Worm (Caenorhabditis elegans) whole organism, young adult: ENCODE measurements around the gene ugt-66.
A peak's percentile ranks its signal among the peaks of the same experiment; 100 is the strongest.

Source experiments
- C06A6.2 ChIP-seq: fragments of 200-800 bp; sonication (Bioruptor generic); conservative IDR thresholded peaks from 2 replicates; pipeline ENCODE4 v1.3.6; 2022; ENCODE audit warnings: missing genetic modification characterization, missing compliant biosample characterization
- C17E4.6 ChIP-seq: fragments of 200-800 bp; sonication (Bioruptor generic); IDR thresholded peaks from 2 replicates; pipeline ENCODE4 v1.3.6; 2022; ENCODE audit warnings: missing genetic modification reagents, missing genetic modification characterization, missing compliant biosample characterization
- D2030.7 ChIP-seq: fragments of 200-800 bp; sonication (Bioruptor generic); IDR thresholded peaks from 2 replicates; pipeline ENCODE4 v1.3.6; 2022; ENCODE audit warnings: missing genetic modification reagents, missing genetic modification characterization, missing compliant biosample characterization
- F22D6.2 ChIP-seq: sonication (generic microtip); optimal IDR thresholded peaks from 2 replicates; lab custom pipeline; 2016; ENCODE audit warnings: mild to moderate bottlenecking, missing genetic modification characterization, missing compliant biosample characterization
- F23B12.7 ChIP-seq: sonication (generic microtip); optimal IDR thresholded peaks from 2 replicates; lab custom pipeline; 2017; ENCODE audit warnings: missing genetic modification characterization, mild to moderate bottlenecking, missing compliant biosample characterization, antibody characterized with exemption, moderate library complexity; ENCODE audit not compliant: insufficient read depth
- F33H1.4 ChIP-seq: fragments of 200-800 bp; sonication (Bioruptor generic); IDR thresholded peaks from 2 replicates; pipeline ENCODE4 v1.3.6; 2022; ENCODE audit warnings: missing genetic modification reagents, missing genetic modification characterization, missing compliant biosample characterization
- F49E8.2 ChIP-seq: sonication (generic microtip); optimal IDR thresholded peaks from 3 replicates; lab custom pipeline; 2017; ENCODE audit warnings: missing genetic modification characterization, mild to moderate bottlenecking, missing compliant biosample characterization, antibody characterized with exemption, moderate library complexity; ENCODE audit not compliant: insufficient read depth
- T07F8.4 ChIP-seq: sonication (generic microtip); optimal IDR thresholded peaks from 2 replicates; lab custom pipeline; 2016; ENCODE audit warnings: mild to moderate bottlenecking, missing genetic modification characterization, moderate library complexity, missing compliant biosample characterization
- Y95B8A.8 ChIP-seq: fragments of 200-800 bp; sonication (Bioruptor generic); IDR thresholded peaks from 2 replicates; pipeline ENCODE4 v1.3.6; 2022; ENCODE audit warnings: missing genetic modification reagents, missing genetic modification characterization, missing compliant biosample characterization
- ZK185.1 ChIP-seq: sonication (generic microtip); optimal IDR thresholded peaks from 2 replicates; lab custom pipeline; 2016; ENCODE audit warnings: mild to moderate bottlenecking, missing genetic modification characterization, missing compliant biosample characterization; ENCODE audit not compliant: poor library complexity, severe bottlenecking
- ama-1 ChIP-seq, 3 experiments: fragments of 150-350 bp in 1 of 3; sonication (generic microtip) in 2 of 3; optimal IDR thresholded peaks; 2 replicates each; lab custom pipeline; 2014 to 2018; ENCODE audit warnings: missing biosample characterization in 2 of 3, missing genetic modification characterization in 2 of 3, missing genetic modification reagents in 2 of 3
- athp-1 ChIP-seq: sonication (generic microtip); optimal IDR thresholded peaks from 2 replicates; lab custom pipeline; 2017; ENCODE audit warnings: mild to moderate bottlenecking, missing genetic modification characterization, missing compliant biosample characterization
- attf-3 ChIP-seq: fragments of 200-800 bp; sonication (Bioruptor generic); conservative IDR thresholded peaks from 2 replicates; pipeline ENCODE4 v1.3.6; 2022; ENCODE audit warnings: missing genetic modification reagents, missing genetic modification characterization, missing compliant biosample characterization
- attf-5 ChIP-seq: fragments of 200-800 bp; sonication (Bioruptor generic); optimal IDR thresholded peaks from 2 replicates; lab custom pipeline; 2018; ENCODE audit warnings: mild to moderate bottlenecking, missing genetic modification characterization, missing compliant biosample characterization
- cebp-1 ChIP-seq, 2 experiments: fragments of 200-800 bp in 1 of 2; sonication (Bioruptor generic) in 1 of 2; sonication (generic microtip) in 1 of 2; IDR thresholded peaks in 1 of 2; optimal IDR thresholded peaks in 1 of 2; 2 replicates each; pipeline versions ENCODE4 v1.3.6 to Lab custom; 2017 to 2022; ENCODE audit warnings: missing compliant biosample characterization in 2 of 2, missing genetic modification characterization in 2 of 2, mild to moderate bottlenecking in 1 of 2, missing genetic modification reagents in 1 of 2, moderate library complexity in 1 of 2
- ceh-27 ChIP-seq: fragments of 200-800 bp; sonication (Bioruptor generic); optimal IDR thresholded peaks from 2 replicates; lab custom pipeline; 2018; ENCODE audit warnings: mild to moderate bottlenecking, missing genetic modification characterization, moderate library complexity, missing compliant biosample characterization
- ceh-91 ChIP-seq: fragments of 200-800 bp; sonication (Bioruptor generic); IDR thresholded peaks from 2 replicates; pipeline ENCODE4 v1.3.6; 2022; ENCODE audit warnings: missing genetic modification reagents, missing genetic modification characterization, missing compliant biosample characterization
- dox-1 ChIP-seq: fragments of 200-800 bp; sonication (Bioruptor generic); IDR thresholded peaks from 2 replicates; pipeline ENCODE4 v1.3.6; 2022; ENCODE audit warnings: missing genetic modification reagents, missing genetic modification characterization, missing compliant biosample characterization
- dpff-1 ChIP-seq: sonication (generic microtip); optimal IDR thresholded peaks from 2 replicates; lab custom pipeline; 2017; ENCODE audit warnings: mild to moderate bottlenecking, missing genetic modification characterization, missing compliant biosample characterization
- dpl-1 ChIP-seq: fragments of 150-350 bp; optimal IDR thresholded peaks from 2 replicates; lab custom pipeline; 2014; ENCODE audit warnings: missing biosample characterization, missing genetic modification reagents, missing genetic modification characterization
- hmg-1.2 ChIP-seq: fragments of 200-800 bp; sonication (Bioruptor generic); IDR thresholded peaks from 2 replicates; pipeline ENCODE4 v1.3.6; 2022; ENCODE audit warnings: missing genetic modification reagents, missing genetic modification characterization, missing compliant biosample characterization
- hsf-1 ChIP-seq: fragments of 200-800 bp; sonication (Bioruptor generic); IDR thresholded peaks from 2 replicates; pipeline ENCODE4 v1.3.6; 2022; ENCODE audit warnings: missing genetic modification reagents, missing genetic modification characterization, missing compliant biosample characterization
- let-607 ChIP-seq, 2 experiments: fragments of 200-800 bp in 1 of 2; sonication (Bioruptor generic) in 1 of 2; sonication (generic microtip) in 1 of 2; optimal IDR thresholded peaks; 2 replicates each; lab custom pipeline; 2016 to 2018; ENCODE audit warnings: mild to moderate bottlenecking in 2 of 2, missing compliant biosample characterization in 2 of 2, missing genetic modification characterization in 2 of 2, moderate library complexity in 2 of 2, missing genotype in 1 of 2
- lin-35 ChIP-seq, 3 experiments: fragments of 150-350 bp in 2 of 3; sonication (generic microtip) in 1 of 3; optimal IDR thresholded peaks; 2 replicates each; lab custom pipeline; 2014 to 2018; ENCODE audit warnings: missing biosample characterization in 3 of 3, missing genetic modification characterization in 3 of 3, missing genetic modification reagents in 3 of 3
- lin-54 ChIP-seq: fragments of 200-800 bp; sonication (Bioruptor generic); optimal IDR thresholded peaks from 2 replicates; lab custom pipeline; 2018; ENCODE audit warnings: mild to moderate bottlenecking, missing genetic modification characterization, missing compliant biosample characterization
- lsl-1 ChIP-seq: fragments of 200-800 bp; sonication (Bioruptor generic); optimal IDR thresholded peaks from 2 replicates; lab custom pipeline; 2018; ENCODE audit warnings: mild to moderate bottlenecking, missing genetic modification characterization, moderate library complexity, missing compliant biosample characterization
- madf-6 ChIP-seq: fragments of 200-800 bp; sonication (Bioruptor generic); IDR thresholded peaks from 2 replicates; pipeline ENCODE4 v1.3.6; 2022; ENCODE audit warnings: missing genetic modification reagents, missing genetic modification characterization, missing compliant biosample characterization
- mcd-1 ChIP-seq: fragments of 200-800 bp; sonication (Bioruptor generic); IDR thresholded peaks from 2 replicates; pipeline ENCODE4 v1.3.6; 2022; ENCODE audit warnings: missing genetic modification reagents, missing genetic modification characterization, missing compliant biosample characterization
- nfyb-1 ChIP-seq: fragments of 200-800 bp; sonication (Bioruptor generic); IDR thresholded peaks from 2 replicates; pipeline ENCODE4 v1.3.6; 2022; ENCODE audit warnings: missing genetic modification reagents, missing genetic modification characterization, missing compliant biosample characterization
- nhr-80 ChIP-seq: sonication (generic microtip); optimal IDR thresholded peaks from 2 replicates; lab custom pipeline; 2016; ENCODE audit warnings: missing genetic modification characterization, missing compliant biosample characterization
- pbrm-1 ChIP-seq: fragments of 200-800 bp; sonication (Bioruptor generic); IDR thresholded peaks from 2 replicates; pipeline ENCODE4 v1.3.6; 2022; ENCODE audit warnings: missing genetic modification reagents, missing genetic modification characterization, missing compliant biosample characterization
- rpc-1 ChIP-seq, 2 experiments: fragments of 150-350 bp in 1 of 2; sonication (generic microtip) in 1 of 2; optimal IDR thresholded peaks; 2 replicates each; lab custom pipeline; 2014 to 2018; ENCODE audit warnings: missing biosample characterization in 1 of 2, missing genetic modification characterization in 1 of 2, missing genetic modification reagents in 1 of 2, missing genotype in 1 of 2
- snpc-1.1 ChIP-seq: sonication (generic microtip); optimal IDR thresholded peaks from 2 replicates; lab custom pipeline; 2017; ENCODE audit warnings: missing genetic modification characterization, mild to moderate bottlenecking, missing compliant biosample characterization, antibody characterized with exemption, moderate library complexity, missing genotype, missing genetic modification reagents; ENCODE audit not compliant: insufficient read depth
- snpc-1.3 ChIP-seq: sonication (generic microtip); optimal IDR thresholded peaks from 2 replicates; lab custom pipeline; 2017; ENCODE audit warnings: missing genetic modification characterization, mild to moderate bottlenecking, missing compliant biosample characterization, antibody characterized with exemption, moderate library complexity, missing genotype, missing genetic modification reagents; ENCODE audit not compliant: insufficient read depth
- snpc-3.4 ChIP-seq: sonication (generic microtip); optimal IDR thresholded peaks from 2 replicates; lab custom pipeline; 2017; ENCODE audit warnings: missing genetic modification characterization, mild to moderate bottlenecking, missing compliant biosample characterization, antibody characterized with exemption, moderate library complexity, missing genotype, missing genetic modification reagents
- snpc-4 ChIP-seq, 5 experiments: fragments of 150-350 bp in 1 of 5; sonication (generic microtip) in 4 of 5; optimal IDR thresholded peaks; 2 replicates each; lab custom pipeline; 2014 to 2018; ENCODE audit warnings: missing genetic modification characterization in 5 of 5, missing biosample characterization in 3 of 5, antibody characterized with exemption in 2 of 5, mild to moderate bottlenecking in 2 of 5, missing compliant biosample characterization in 2 of 5, missing genotype in 2 of 5, moderate library complexity in 2 of 5, missing genetic modification reagents in 1 of 5
- somi-1 ChIP-seq: fragments of 200-800 bp; sonication (Bioruptor generic); optimal IDR thresholded peaks from 2 replicates; lab custom pipeline; 2018; ENCODE audit warnings: mild to moderate bottlenecking, missing genetic modification characterization, missing compliant biosample characterization
- tbp1 ChIP-seq: fragments of 200-800 bp; sonication (Bioruptor generic); optimal IDR thresholded peaks from 2 replicates; lab custom pipeline; 2018; ENCODE audit warnings: mild to moderate bottlenecking, missing genetic modification characterization, missing compliant biosample characterization
- tlf-1 ChIP-seq: fragments of 200-800 bp; sonication (Bioruptor generic); optimal IDR thresholded peaks from 2 replicates; lab custom pipeline; 2018; ENCODE audit warnings: mild to moderate bottlenecking, missing genetic modification characterization, missing compliant biosample characterization
- unc-62 ChIP-seq: fragments of 150-350 bp; optimal IDR thresholded peaks from 2 replicates; lab custom pipeline; 2014; ENCODE audit warnings: missing biosample characterization, missing genetic modification reagents, missing genetic modification characterization
- xnd-1 ChIP-seq: sonication (generic microtip); optimal IDR thresholded peaks from 2 replicates; lab custom pipeline; 2016; ENCODE audit warnings: missing genotype, missing genetic modification reagents, missing genetic modification characterization, missing compliant biosample characterization
- ztf-18 ChIP-seq: sonication (generic microtip); optimal IDR thresholded peaks from 2 replicates; lab custom pipeline; 2016; ENCODE audit warnings: missing genotype, mild to moderate bottlenecking, missing genetic modification characterization, missing compliant biosample characterization
- ztf-3 ChIP-seq: fragments of 200-800 bp; sonication (Bioruptor generic); optimal IDR thresholded peaks from 2 replicates; lab custom pipeline; 2018; ENCODE audit warnings: mild to moderate bottlenecking, missing genetic modification characterization, missing compliant biosample characterization

Gene ugt-66

DNA sequence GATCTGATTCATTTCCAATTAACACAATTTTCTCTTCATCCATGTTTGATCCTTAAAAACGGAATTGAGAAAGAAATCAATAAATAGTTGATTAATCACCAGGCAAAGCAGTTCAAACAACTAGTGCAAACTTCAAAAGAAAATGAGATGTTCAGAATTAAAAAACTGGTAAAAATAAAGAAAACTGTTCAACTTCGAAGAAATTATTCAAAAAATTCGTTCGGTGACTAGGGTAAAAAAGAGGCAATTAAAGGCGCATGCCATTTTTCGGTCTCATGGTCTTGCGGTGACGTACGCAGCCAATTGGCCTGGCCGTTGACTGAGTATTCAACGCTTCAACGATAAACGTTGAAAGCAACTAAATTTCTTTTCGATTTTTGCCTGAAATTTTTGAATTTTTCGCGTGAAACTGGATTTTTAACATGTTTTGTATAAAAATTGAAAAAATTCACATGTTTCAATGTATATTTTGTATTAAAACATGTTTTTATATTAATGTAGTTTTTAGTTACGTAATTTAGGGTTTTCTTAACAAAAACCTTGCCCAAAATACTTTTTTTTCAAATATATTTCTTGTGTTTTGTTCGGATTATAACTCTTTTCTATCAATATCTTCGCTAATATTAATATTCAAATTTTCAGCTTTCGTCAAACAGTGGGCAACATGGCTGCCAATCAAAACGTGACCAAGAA lies 11.9 kb upstream of the ugt-66 start, which contains the start of the genes sna-3 and rps-3:
TSS of gene sna-3 (minus strand) at position 51 of the 693 bp plus-strand sequence.
TSS of gene rps-3 (plus strand) at position 643 of the 693 bp plus-strand sequence.
- TF ChIP-seq hmg-1.2 (GFP tag; lab: Robert Waterston, UW) (peak; percentile 86), dpff-1 (no peak), tlf-1 (GFP tag; lab: Kevin White, UChicago) (peak; percentile 31), F22D6.2 (tag; lab: Kevin White, UChicago) (no peak), attf-3 (GFP tag; lab: Robert Waterston, UW) (peak; percentile 61), C06A6.2 (no peak), nhr-80 (tag; lab: Kevin White, UChicago) (peak; percentile 54), snpc-4 (GFP tag; optimal IDR thresholded peaks at IDR 0.05; lab: Kevin White, UChicago) (peak; percentile 10), snpc-4 (tag; optimal IDR thresholded peaks at IDR 0.05; lab: Kevin White, UChicago) (peak; percentile 26 to 69 (median 42)), ZK185.1 (tag; lab: Kevin White, UChicago) (peak; percentile 40), F23B12.7 (tag; lab: Kevin White, UChicago) (peak; percentile 96), ztf-3 (GFP tag; lab: Kevin White, UChicago) (no peak), unc-62 (GFP tag; lab: Kevin White, UChicago) (peak; percentile 14), C17E4.6 (GFP tag; lab: Robert Waterston, UW) (no peak), F33H1.4 (GFP tag; lab: Robert Waterston, UW) (peak; percentile 93), F49E8.2 (tag; lab: Kevin White, UChicago) (peak; percentile 69), hsf-1 (GFP tag; lab: Robert Waterston, UW) (peak; percentile 58; the same call in 1 of the 2 replicates), ztf-18 (tag; lab: Kevin White, UChicago) (peak; percentile 83), somi-1 (GFP tag; lab: Kevin White, UChicago) (no peak), nfyb-1 (GFP tag; lab: Robert Waterston, UW) (0 out of 2 replicates have a peak, but pooled peaks have one; percentile 53), snpc-3.4 (tag; lab: Kevin White, UChicago) (peak; percentile 64), tbp1 (GFP tag; lab: Kevin White, UChicago) (peak; percentile 58), lsl-1 (GFP tag; lab: Kevin White, UChicago) (peak; percentile 58), snpc-1.3 (tag; lab: Kevin White, UChicago) (peak; percentile 55), Y95B8A.8 (GFP tag; lab: Robert Waterston, UW) (0 out of 2 replicates have a peak, but pooled peaks have one; percentile 42), attf-5 (GFP tag; lab: Kevin White, UChicago) (peak; percentile 83), pbrm-1 (GFP tag; lab: Robert Waterston, UW) (peak; percentile 64; the same call in 1 of the 2 replicates), cebp-1 (GFP tag; IDR thresholded peaks at IDR 0.05; lab: Robert Waterston, UW) (0 out of 2 replicates have a peak, but pooled peaks have one; percentile 13), cebp-1 (tag; optimal IDR thresholded peaks at IDR 0.05; lab: Kevin White, UChicago) (peak; percentile 62), dox-1 (GFP tag; lab: Robert Waterston, UW) (0 out of 2 replicates have a peak, but pooled peaks have one; percentile 18), ama-1 (optimal IDR thresholded peaks at IDR 0.05; lab: Kevin White, UChicago) (no peak), ama-1 (GFP tag; optimal IDR thresholded peaks at IDR 0.05; lab: Kevin White, UChicago) (no peak), snpc-1.1 (tag; lab: Kevin White, UChicago) (peak; percentile 66), madf-6 (GFP tag; lab: Robert Waterston, UW) (peak; percentile 58), ceh-91 (peak; percentile 38; the same call in 1 of the 2 replicates), T07F8.4 (tag; lab: Kevin White, UChicago) (no peak), D2030.7 (GFP tag; lab: Robert Waterston, UW) (peak; percentile 72), xnd-1 (tag; lab: Kevin White, UChicago) (no peak), let-607 (tag; optimal IDR thresholded peaks at IDR 0.05; lab: Kevin White, UChicago) (peak in 1 of 2 experiments; percentile 36), ceh-27 (GFP tag; lab: Kevin White, UChicago) (peak; percentile 50), lin-35 (GFP tag; optimal IDR thresholded peaks at IDR 0.05; lab: Kevin White, UChicago) (peak in 1 of 3 experiments; percentile 58), rpc-1 (optimal IDR thresholded peaks at IDR 0.05; lab: Kevin White, UChicago) (no peak), rpc-1 (tag; optimal IDR thresholded peaks at IDR 0.05; lab: Kevin White, UChicago) (no peak), lin-54 (GFP tag; lab: Kevin White, UChicago) (peak; percentile 67), dpl-1 (peak; percentile 29), athp-1 (tag; lab: Kevin White, UChicago) (no peak), mcd-1 (GFP tag; lab: Robert Waterston, UW) (peak; percentile 72)
